Worm (Caenorhabditis elegans) whole organism, L4/young adult: ENCODE measurements around the gene F21C10.11.

Source experiments
- W03F9.2 ChIP-seq: fragments of 150-350 bp; optimal IDR thresholded peaks from 2 replicates; lab custom pipeline; 2014; ENCODE audit warnings: missing biosample characterization, missing genetic modification characterization
- dao-5 ChIP-seq: sonication (generic microtip); optimal IDR thresholded peaks from 2 replicates; lab custom pipeline; 2016; ENCODE audit warnings: missing genotype, missing genetic modification characterization, moderate library complexity, missing compliant biosample characterization
- him-1 ChIP-seq: sonication (generic microtip); optimal IDR thresholded peaks from 2 replicates; lab custom pipeline; 2016; ENCODE audit warnings: missing genotype, missing genetic modification reagents, missing genetic modification characterization, missing compliant biosample characterization

DNA sequence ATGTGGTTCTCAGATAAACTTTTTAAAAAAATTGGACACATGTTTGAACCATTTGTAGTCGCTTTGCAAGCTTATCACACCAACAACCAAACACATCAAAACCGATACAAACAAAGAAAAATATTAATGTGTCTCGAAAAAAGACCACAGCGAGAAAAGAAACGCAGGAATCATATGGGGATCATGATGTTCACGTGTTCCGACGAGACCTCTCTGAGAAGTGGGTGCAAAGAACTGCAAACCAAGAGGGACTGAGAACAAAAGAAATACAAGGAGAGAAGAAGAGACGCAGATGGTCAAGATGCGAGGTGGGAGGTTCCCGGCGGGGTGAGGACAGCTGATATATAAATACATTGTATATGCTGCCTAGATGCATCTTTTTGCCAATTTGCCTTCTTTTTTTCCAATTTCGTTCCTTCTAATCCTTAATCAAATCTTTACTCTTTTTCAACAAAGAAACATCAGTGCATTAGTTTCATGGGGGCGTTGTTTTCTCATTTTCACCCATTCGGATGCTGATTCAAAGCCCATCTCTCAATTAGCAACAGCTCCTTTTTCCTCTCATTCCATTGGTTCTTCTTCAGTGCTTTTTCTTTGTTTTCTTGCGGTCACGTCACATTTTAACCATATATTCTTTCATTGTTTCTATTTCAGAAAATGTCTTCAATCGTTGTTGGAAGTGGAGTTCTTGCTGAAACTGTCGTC, 27.5 kb upstream of the F21C10.11 start, which contains the start of gene F21C10.10:
- TF ChIP-seq him-1 (tag; lab: Kevin White, UChicago) (no peak), dao-5 (tag; lab: Kevin White, UChicago) (no peak), W03F9.2 (tag; lab: Kevin White, UChicago) (peak; percentile 32)
